Worm (Caenorhabditis elegans) whole organism, L4 larva: ENCODE results near the gene Y40B10A.9.
A peak's percentile ranks its signal among the peaks of the same experiment; 100 is the strongest.

Experiments
- D1046.2 ChIP-seq: fragments of 200-800 bp; sonication (Bioruptor generic); IDR thresholded peaks from 2 replicates; pipeline ENCODE4 v1.3.6; 2022; ENCODE audit warnings: missing genetic modification characterization, missing compliant biosample characterization
- F10B5.3 ChIP-seq: sonication (generic microtip); optimal IDR thresholded peaks from 2 replicates; lab custom pipeline; 2016; ENCODE audit warnings: mild to moderate bottlenecking, missing genetic modification characterization, missing compliant biosample characterization
- F44E2.7 ChIP-seq: fragments of 200-800 bp; sonication (Bioruptor generic); IDR thresholded peaks from 2 replicates; pipeline ENCODE4 v2.1.2; 2022; ENCODE audit warnings: missing genetic modification characterization, missing compliant biosample characterization
- R02D3.7 ChIP-seq: fragments of 150-350 bp; sonication (generic microtip); optimal IDR thresholded peaks from 3 replicates; lab custom pipeline; 2014; ENCODE audit warnings: missing biosample characterization, missing genetic modification characterization
- T20F7.1 ChIP-seq: fragments of 200-800 bp; sonication (Bioruptor generic); optimal IDR thresholded peaks from 2 replicates; lab custom pipeline; 2018; ENCODE audit warnings: mild to moderate bottlenecking, missing genetic modification characterization, missing compliant biosample characterization
- Y105C5A.15 ChIP-seq: fragments of 200-800 bp; sonication (Bioruptor generic); IDR thresholded peaks from 2 replicates; pipeline ENCODE4 v1.3.6; 2022; ENCODE audit warnings: missing genetic modification characterization, missing compliant biosample characterization
- ZK337.2 ChIP-seq: fragments of 200-800 bp; sonication (Bioruptor generic); IDR thresholded peaks from 2 replicates; pipeline ENCODE4 v1.3.6; 2022; ENCODE audit warnings: missing genetic modification reagents, missing genetic modification characterization, missing compliant biosample characterization
- ZK546.5 ChIP-seq, 2 experiments: sonication (generic microtip); optimal IDR thresholded peaks; 2 replicates each; lab custom pipeline; 2017; ENCODE audit warnings: missing biosample characterization in 2 of 2, missing genetic modification characterization in 2 of 2
- aha-1 ChIP-seq: fragments of 150-350 bp; peaks from one replicate; lab custom pipeline; 2014; ENCODE audit warnings: missing biosample characterization, missing genetic modification characterization
- ama-1 ChIP-seq: fragments of 150-350 bp; optimal IDR thresholded peaks from 2 replicates; lab custom pipeline; 2014; ENCODE audit warnings: inconsistent platforms, mixed read lengths
- arid-1 ChIP-seq: fragments of 200-800 bp; sonication (Bioruptor generic); conservative IDR thresholded peaks from 2 replicates; pipeline ENCODE4 v1.3.6; 2022; ENCODE audit warnings: missing genetic modification reagents, missing genetic modification characterization, missing compliant biosample characterization
- ceh-20 ChIP-seq: fragments of 200-800 bp; sonication (Bioruptor generic); IDR thresholded peaks from 2 replicates; pipeline ENCODE4 v1.3.6; 2022; ENCODE audit warnings: missing genetic modification reagents, missing genetic modification characterization, missing compliant biosample characterization
- ceh-28 ChIP-seq: fragments of 150-350 bp; optimal IDR thresholded peaks from 2 replicates; lab custom pipeline; 2014; ENCODE audit warnings: missing biosample characterization, missing genetic modification reagents, missing genetic modification characterization
- ceh-62 ChIP-seq: sonication (generic microtip); optimal IDR thresholded peaks from 2 replicates; lab custom pipeline; 2017; ENCODE audit warnings: missing biosample characterization, missing genetic modification characterization
- cey-2 ChIP-seq: sonication (generic microtip); optimal IDR thresholded peaks from 3 replicates; lab custom pipeline; 2017; ENCODE audit warnings: missing genetic modification characterization, mild to moderate bottlenecking, missing compliant biosample characterization, antibody characterized with exemption, borderline replicate concordance; ENCODE audit not compliant: insufficient read depth
- daf-16 ChIP-seq, 3 experiments: sonication (generic microtip); optimal IDR thresholded peaks; 2 replicates each; lab custom pipeline; 2016 to 2017; ENCODE audit warnings: missing genetic modification characterization in 3 of 3, missing genetic modification reagents in 3 of 3, mild to moderate bottlenecking in 2 of 3, missing compliant biosample characterization in 2 of 3, missing biosample characterization in 1 of 3, moderate library complexity in 1 of 3
- daf-8 ChIP-seq: fragments of 200-800 bp; sonication (Bioruptor generic); IDR thresholded peaks from 2 replicates; pipeline ENCODE4 v1.3.6; 2022; ENCODE audit warnings: missing genetic modification characterization, missing compliant biosample characterization
- dmd-6 ChIP-seq: fragments of 200-800 bp; sonication (Bioruptor generic); IDR thresholded peaks from 2 replicates; pipeline ENCODE4 v1.3.6; 2022; ENCODE audit warnings: missing genetic modification reagents, missing genetic modification characterization, missing compliant biosample characterization
- dmd-8 ChIP-seq: fragments of 200-800 bp; sonication (Bioruptor generic); IDR thresholded peaks from 2 replicates; pipeline ENCODE4 v1.3.6; 2022; ENCODE audit warnings: missing genetic modification characterization, missing compliant biosample characterization
- dpl-1 ChIP-seq: fragments of 150-350 bp; optimal IDR thresholded peaks from 2 replicates; lab custom pipeline; 2014; ENCODE audit warnings: missing biosample characterization, missing genetic modification reagents, missing genetic modification characterization
- dve-1 ChIP-seq: sonication (generic microtip); optimal IDR thresholded peaks from 2 replicates; lab custom pipeline; 2017; ENCODE audit warnings: antibody characterized with exemption, mild to moderate bottlenecking, missing genetic modification characterization, missing compliant biosample characterization; ENCODE audit not compliant: insufficient read depth
- egl-43 ChIP-seq: fragments of 200-800 bp; sonication (Bioruptor generic); IDR thresholded peaks from 2 replicates; pipeline ENCODE4 v1.3.6; 2022; ENCODE audit warnings: missing genetic modification reagents, missing genetic modification characterization, missing compliant biosample characterization
- fkh-10 ChIP-seq: fragments of 150-350 bp; optimal IDR thresholded peaks from 2 replicates; lab custom pipeline; 2014; ENCODE audit warnings: missing biosample characterization, missing genetic modification reagents, missing genetic modification characterization
- gei-8 ChIP-seq: fragments of 200-800 bp; sonication (Bioruptor generic); optimal IDR thresholded peaks from 2 replicates; lab custom pipeline; 2018; ENCODE audit warnings: mild to moderate bottlenecking, missing genetic modification characterization, missing compliant biosample characterization
- hif-1 ChIP-seq, 2 experiments: sonication (generic microtip); optimal IDR thresholded peaks; 2 replicates each; lab custom pipeline; 2016 to 2017; ENCODE audit warnings: missing compliant biosample characterization in 2 of 2, missing genetic modification characterization in 2 of 2, missing genetic modification reagents in 2 of 2, missing genotype in 2 of 2, mild to moderate bottlenecking in 1 of 2
- hlh-30 ChIP-seq: sonication (generic microtip); optimal IDR thresholded peaks from 2 replicates; lab custom pipeline; 2017; ENCODE audit warnings: antibody characterized with exemption, mild to moderate bottlenecking, missing genetic modification characterization, missing compliant biosample characterization; ENCODE audit not compliant: insufficient read depth
- lin-1 ChIP-seq: fragments of 200-800 bp; sonication (Bioruptor generic); IDR thresholded peaks from 2 replicates; pipeline ENCODE4 v1.3.6; 2022; ENCODE audit warnings: missing genetic modification reagents, missing genetic modification characterization, missing compliant biosample characterization
- lin-13 ChIP-seq: fragments of 150-350 bp; optimal IDR thresholded peaks from 2 replicates; lab custom pipeline; 2014; ENCODE audit warnings: missing biosample characterization, missing genetic modification reagents, missing genetic modification characterization
- lin-38 ChIP-seq: fragments of 200-800 bp; sonication (Bioruptor generic); IDR thresholded peaks from 2 replicates; pipeline ENCODE4 v1.3.6; 2022; ENCODE audit warnings: missing genetic modification reagents, missing genetic modification characterization, missing compliant biosample characterization
- mes-2 ChIP-seq: sonication (generic microtip); optimal IDR thresholded peaks from 2 replicates; lab custom pipeline; 2016; ENCODE audit warnings: missing genotype, mild to moderate bottlenecking, missing genetic modification characterization, missing compliant biosample characterization; ENCODE audit not compliant: poor library complexity, severe bottlenecking
- mxl-3 ChIP-seq: fragments of 200-800 bp; sonication (Bioruptor generic); optimal IDR thresholded peaks from 2 replicates; lab custom pipeline; 2018; ENCODE audit warnings: mild to moderate bottlenecking, missing genetic modification characterization, missing compliant biosample characterization
- nhr-102 ChIP-seq: sonication (generic microtip); optimal IDR thresholded peaks from 2 replicates; lab custom pipeline; 2016; ENCODE audit warnings: mild to moderate bottlenecking, missing genetic modification characterization, moderate library complexity, missing compliant biosample characterization
- nhr-11 ChIP-seq: fragments of 150-350 bp; optimal IDR thresholded peaks from 2 replicates; lab custom pipeline; 2014; ENCODE audit warnings: missing biosample characterization, missing genetic modification characterization
- nhr-237 ChIP-seq: sonication (generic microtip); optimal IDR thresholded peaks from 2 replicates; lab custom pipeline; 2017; ENCODE audit warnings: missing biosample characterization, missing genetic modification characterization
- nhr-25 ChIP-seq: sonication (generic microtip); optimal IDR thresholded peaks from 2 replicates; lab custom pipeline; 2017; ENCODE audit warnings: missing genetic modification characterization, mild to moderate bottlenecking, missing compliant biosample characterization, antibody characterized with exemption, moderate library complexity, borderline replicate concordance; ENCODE audit not compliant: insufficient read depth
- nhr-28 ChIP-seq: fragments of 150-350 bp; optimal IDR thresholded peaks from 2 replicates; lab custom pipeline; 2014; ENCODE audit warnings: missing biosample characterization, missing genetic modification characterization
- nhr-6 ChIP-seq: fragments of 150-350 bp; optimal IDR thresholded peaks from 2 replicates; lab custom pipeline; 2014; ENCODE audit warnings: missing biosample characterization, missing genetic modification characterization
- nhr-77 ChIP-seq: fragments of 150-350 bp; optimal IDR thresholded peaks from 2 replicates; lab custom pipeline; 2014; ENCODE audit warnings: missing biosample characterization, missing genetic modification characterization
- pha-4 ChIP-seq, 2 experiments: fragments of 150-350 bp in 1 of 2; fragments of 200-800 bp in 1 of 2; sonication (Bioruptor generic) in 1 of 2; IDR thresholded peaks in 1 of 2; optimal IDR thresholded peaks in 1 of 2; 2 replicates each; pipeline versions ENCODE4 v1.3.6 to Lab custom; 2014 to 2022; ENCODE audit warnings: missing genetic modification characterization in 2 of 2, missing genetic modification reagents in 2 of 2, missing biosample characterization in 1 of 2, missing compliant biosample characterization in 1 of 2
- php-3 ChIP-seq: fragments of 200-800 bp; sonication (Bioruptor generic); IDR thresholded peaks from 2 replicates; pipeline ENCODE4 v1.3.6; 2022; ENCODE audit warnings: missing genetic modification reagents, missing genetic modification characterization, missing compliant biosample characterization
- sdz-12 ChIP-seq: fragments of 200-800 bp; sonication (Bioruptor generic); optimal IDR thresholded peaks from 2 replicates; lab custom pipeline; 2018; ENCODE audit warnings: mild to moderate bottlenecking, missing genetic modification characterization, missing compliant biosample characterization
- set-16 ChIP-seq: fragments of 200-800 bp; sonication (Bioruptor generic); IDR thresholded peaks from 2 replicates; pipeline ENCODE4 v1.3.6; 2022; ENCODE audit warnings: missing genetic modification reagents, missing genetic modification characterization, missing compliant biosample characterization
- skn-1 ChIP-seq: fragments of 150-350 bp; optimal IDR thresholded peaks from 2 replicates; lab custom pipeline; 2014; ENCODE audit warnings: missing biosample characterization, missing genetic modification characterization
- tra-1 ChIP-seq: fragments of 200-800 bp; sonication (Bioruptor generic); IDR thresholded peaks from 2 replicates; pipeline ENCODE4 v1.3.6; 2022; ENCODE audit warnings: missing genetic modification reagents, missing genetic modification characterization, missing compliant biosample characterization
- unc-130 ChIP-seq: sonication (generic microtip); optimal IDR thresholded peaks from 2 replicates; lab custom pipeline; 2016; ENCODE audit warnings: missing genetic modification reagents, missing genetic modification characterization, missing compliant biosample characterization
- unc-62 ChIP-seq, 3 experiments: fragments of 150-350 bp in 1 of 3; sonication (generic microtip); optimal IDR thresholded peaks in 2 of 3; peaks in 1 of 3; 1 replicate in 1 of 3; 2 replicates in 2 of 3; lab custom pipeline; 2014 to 2017; ENCODE audit warnings: missing biosample characterization in 3 of 3, missing genetic modification characterization in 3 of 3, missing genetic modification reagents in 3 of 3, missing genotype in 1 of 3
- vab-7 ChIP-seq: fragments of 200-800 bp; sonication (Bioruptor generic); IDR thresholded peaks from 2 replicates; pipeline ENCODE4 v1.3.6; 2022; ENCODE audit warnings: missing genetic modification reagents, missing genetic modification characterization, missing compliant biosample characterization
- ztf-11 ChIP-seq: fragments of 150-350 bp; optimal IDR thresholded peaks from 2 replicates; lab custom pipeline; 2014; ENCODE audit warnings: missing biosample characterization, missing genetic modification characterization

Y40B10A.9 gene

DNA sequence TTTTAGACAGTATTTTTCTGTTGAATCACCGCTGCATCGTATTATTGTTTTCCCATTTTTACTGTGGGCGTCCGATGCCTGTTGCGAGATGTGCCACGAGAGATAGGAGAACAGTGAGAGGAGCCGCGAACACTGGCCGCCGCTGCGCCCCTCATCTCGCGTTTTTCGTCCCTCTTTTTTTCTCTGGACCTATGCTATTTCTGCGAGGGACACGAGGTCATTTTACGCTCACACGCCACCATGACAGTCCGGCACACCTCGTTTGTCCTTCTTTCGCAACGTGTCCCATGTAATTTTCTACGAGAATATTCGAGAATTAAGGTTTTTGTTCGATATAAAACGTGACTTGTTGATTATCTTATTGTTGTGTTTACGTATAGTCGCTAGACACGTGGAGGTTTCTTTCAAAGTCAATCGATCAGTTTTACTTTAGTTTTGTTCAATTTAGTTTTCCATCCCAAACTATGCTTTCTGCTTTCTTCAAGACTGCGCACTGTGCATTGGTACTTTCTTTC is 4.7 kb downstream of the Y40B10A.9 start, which contains the start of gene lbp-9 (continued):
- TF ChIP-seq php-3 (GFP tag; lab: Robert Waterston, UW): 0 out of 2 replicates have a peak, but pooled peaks have one; percentile 30
- TF ChIP-seq dpl-1 (GFP tag; lab: Kevin White, UChicago): peak; percentile 17
- TF ChIP-seq nhr-6 (tag; lab: Kevin White, UChicago): no peak
- no peak for TF ChIP-seq lin-1 (GFP tag; lab: Robert Waterston, UW)
- TF ChIP-seq D1046.2: 0 out of 2 replicates have a peak, but pooled peaks have one; percentile 16
- peak in 1 of 2 experiments; percentile 1 for TF ChIP-seq hif-1 (tag; optimal IDR thresholded peaks at IDR 0.05; lab: Kevin White, UChicago)
- TF ChIP-seq nhr-77: no peak
- TF ChIP-seq nhr-25 (tag; lab: Kevin White, UChicago): peak; percentile 49
- no peak for TF ChIP-seq Y105C5A.15 (GFP tag; lab: Robert Waterston, UW)
- no peak for TF ChIP-seq ZK337.2 (GFP tag; lab: Robert Waterston, UW)
- peak; percentile 96 for TF ChIP-seq hlh-30 (tag; lab: Kevin White, UChicago)
- TF ChIP-seq F44E2.7: no peak
- TF ChIP-seq nhr-237 (tag; lab: Kevin White, UChicago): no peak
- TF ChIP-seq vab-7 (GFP tag; lab: Robert Waterston, UW): no peak
- TF ChIP-seq ceh-20 (GFP tag; lab: Robert Waterston, UW): no peak
- peak; percentile 69 for TF ChIP-seq dve-1 (tag; lab: Kevin White, UChicago)
- TF ChIP-seq nhr-28 (tag; lab: Kevin White, UChicago): peak; percentile 53
- no peak for TF ChIP-seq ceh-28
- no peak for TF ChIP-seq unc-130 (GFP tag; lab: Kevin White, UChicago)
- TF ChIP-seq ZK546.5 (tag; optimal IDR thresholded peaks at IDR 0.05; lab: Kevin White, UChicago): no peak
- no peak for TF ChIP-seq daf-16 (GFP tag; optimal IDR thresholded peaks at IDR 0.05; lab: Kevin White, UChicago)
- peak; percentile 16 for TF ChIP-seq daf-16 (tag; optimal IDR thresholded peaks at IDR 0.05; lab: Kevin White, UChicago)
- TF ChIP-seq T20F7.1 (GFP tag; lab: Kevin White, UChicago): no peak
- peak; percentile 58 for TF ChIP-seq set-16 (GFP tag; lab: Robert Waterston, UW)
- TF ChIP-seq skn-1 (tag; lab: Kevin White, UChicago): no peak
- no peak for TF ChIP-seq ceh-62 (tag; lab: Kevin White, UChicago)
- no peak; the same call in 1 of the 2 replicates for TF ChIP-seq dmd-6 (GFP tag; lab: Robert Waterston, UW)
- TF ChIP-seq mes-2 (tag; lab: Kevin White, UChicago): peak; percentile 46
- TF ChIP-seq nhr-102 (tag; lab: Kevin White, UChicago): no peak
- TF ChIP-seq arid-1 (GFP tag; lab: Robert Waterston, UW): 0 out of 2 replicates have a peak, but pooled peaks have one; percentile 9
- TF ChIP-seq mxl-3 (GFP tag; lab: Kevin White, UChicago): peak; percentile 92
- no peak for TF ChIP-seq nhr-11 (tag; lab: Kevin White, UChicago)
- no peak for TF ChIP-seq F10B5.3 (tag; lab: Kevin White, UChicago)
- peak; percentile 8; the same call in 1 of the 2 replicates for TF ChIP-seq lin-38 (GFP tag; lab: Robert Waterston, UW)
- 0 out of 2 replicates have a peak, but pooled peaks have one; percentile 47 for TF ChIP-seq dmd-8
- no peak for TF ChIP-seq cey-2 (tag; lab: Kevin White, UChicago)
- TF ChIP-seq ztf-11 (tag; lab: Kevin White, UChicago): no peak
- peak; percentile 97 for TF ChIP-seq aha-1 (tag; lab: Kevin White, UChicago)
- TF ChIP-seq unc-62 (GFP tag; optimal IDR thresholded peaks at IDR 0.05 in 1 of 2; lab: Kevin White, UChicago): no peak
- no peak for TF ChIP-seq unc-62 (tag; optimal IDR thresholded peaks at IDR 0.05; lab: Kevin White, UChicago)
- peak; percentile 23 for TF ChIP-seq ama-1 (lab: Kevin White, UChicago)
- TF ChIP-seq fkh-10 (GFP tag; lab: Kevin White, UChicago): no peak
- no peak for TF ChIP-seq sdz-12 (GFP tag; lab: Kevin White, UChicago)
- no peak for TF ChIP-seq daf-8 (GFP tag; lab: Robert Waterston, UW)
- no peak for TF ChIP-seq tra-1 (GFP tag; lab: Robert Waterston, UW)
- peak; percentile 47; the same call in 1 of the 2 replicates for TF ChIP-seq egl-43 (GFP tag; lab: Robert Waterston, UW)
- no peak for TF ChIP-seq gei-8
- no peak for TF ChIP-seq pha-4 (GFP tag; IDR thresholded peaks at IDR 0.05; lab: Robert Waterston, UW)
- TF ChIP-seq pha-4 (tag; optimal IDR thresholded peaks at IDR 0.05; lab: Kevin White, UChicago): no peak
- peak; percentile 12 for TF ChIP-seq lin-13
- no peak for TF ChIP-seq R02D3.7
